Fruit fly (Drosophila melanogaster) whole organism, embryonic: ENCODE results near the gene Dok.
A peak's percentile ranks its signal among the peaks of the same experiment; 100 is the strongest.

Experiments used
- Atf-2 ChIP-seq: fragments of 200-800 bp; sonication (Bioruptor generic); optimal IDR thresholded peaks from 2 replicates; lab custom pipeline; 2016; ENCODE audit warnings: missing biosample characterization, missing genetic modification characterization
- Bgb ChIP-seq: fragments of 200-800 bp; sonication (Bioruptor generic); IDR thresholded peaks from 2 replicates; pipeline ENCODE4 v1.3.6; 2022; ENCODE audit warnings: missing biosample characterization, missing genetic modification characterization; ENCODE audit not compliant: partially characterized antibody
- CG10654 ChIP-seq: fragments of 200-800 bp; sonication (Bioruptor generic); optimal IDR thresholded peaks from 2 replicates; lab custom pipeline; 2016; ENCODE audit warnings: missing biosample characterization, missing genetic modification characterization
- CG11504 ChIP-seq: fragments of 200-800 bp; sonication (Bioruptor generic); optimal IDR thresholded peaks from 3 replicates; lab custom pipeline; 2019; ENCODE audit warnings: missing biosample characterization, mild to moderate bottlenecking, missing genetic modification characterization, moderate library complexity
- CG12155 ChIP-seq: fragments of 200-800 bp; sonication (Bioruptor generic); optimal IDR thresholded peaks from 3 replicates; lab custom pipeline; 2016; ENCODE audit warnings: missing biosample characterization, missing genetic modification characterization
- CG13624 ChIP-seq: fragments of 200-800 bp; sonication (Bioruptor generic); optimal IDR thresholded peaks from 2 replicates; lab custom pipeline; 2016; ENCODE audit warnings: missing biosample characterization, missing genetic modification characterization
- CG13894 ChIP-seq: fragments of 200-800 bp; sonication (Bioruptor generic); optimal IDR thresholded peaks from 3 replicates; lab custom pipeline; 2018; ENCODE audit warnings: missing biosample characterization, mild to moderate bottlenecking, missing genetic modification characterization, moderate library complexity
- CG14050 ChIP-seq: fragments of 200-800 bp; sonication (Bioruptor generic); IDR thresholded peaks from 3 replicates; pipeline ENCODE4 v1.3.6; 2022; ENCODE audit warnings: missing biosample characterization, missing genetic modification characterization
- CG15011 ChIP-seq: fragments of 200-800 bp; sonication (Bioruptor generic); optimal IDR thresholded peaks from 3 replicates; lab custom pipeline; 2018; ENCODE audit warnings: missing biosample characterization, mild to moderate bottlenecking, missing genetic modification characterization
- CG18476 ChIP-seq: fragments of 200-800 bp; sonication (Bioruptor generic); optimal IDR thresholded peaks from 2 replicates; lab custom pipeline; 2016; ENCODE audit warnings: missing biosample characterization, mild to moderate bottlenecking, missing genetic modification characterization
- CG3163 ChIP-seq: fragments of 200-800 bp; sonication (Bioruptor generic); optimal IDR thresholded peaks from 3 replicates; lab custom pipeline; 2016; ENCODE audit warnings: missing biosample characterization, missing genetic modification characterization
- CG32532 ChIP-seq: fragments of 200-800 bp; sonication (Bioruptor generic); IDR thresholded peaks from 2 replicates; pipeline ENCODE4 v1.3.6; 2022; ENCODE audit warnings: missing biosample characterization, missing genetic modification characterization
- CG3281 ChIP-seq: fragments of 200-800 bp; sonication (Bioruptor generic); optimal IDR thresholded peaks from 3 replicates; lab custom pipeline; 2017; ENCODE audit warnings: missing biosample characterization, mild to moderate bottlenecking, missing genetic modification characterization
- CG6654 ChIP-seq: fragments of 200-800 bp; sonication (Bioruptor generic); optimal IDR thresholded peaks from 2 replicates; lab custom pipeline; 2017; ENCODE audit warnings: missing biosample characterization, mild to moderate bottlenecking, missing genetic modification characterization
- CG7786 ChIP-seq: fragments of 200-800 bp; sonication (Bioruptor generic); optimal IDR thresholded peaks from 2 replicates; lab custom pipeline; 2016; ENCODE audit warnings: missing biosample characterization, missing genetic modification characterization
- CG9932 ChIP-seq: fragments of 200-800 bp; sonication (Bioruptor generic); IDR thresholded peaks from 2 replicates; pipeline ENCODE4 v1.3.6; 2022; ENCODE audit warnings: missing biosample characterization, missing genetic modification characterization
- Camta ChIP-seq: fragments of 200-800 bp; sonication (Bioruptor generic); optimal IDR thresholded peaks from 2 replicates; lab custom pipeline; 2016; ENCODE audit warnings: missing biosample characterization, missing genetic modification characterization
- CoRest ChIP-seq: fragments of 200-800 bp; sonication (Bioruptor generic); optimal IDR thresholded peaks from 3 replicates; lab custom pipeline; 2018; ENCODE audit warnings: missing biosample characterization, mild to moderate bottlenecking, missing genetic modification characterization, moderate library complexity
- Dip3 ChIP-seq: fragments of 200-800 bp; sonication (Bioruptor generic); optimal IDR thresholded peaks from 3 replicates; lab custom pipeline; 2016; ENCODE audit warnings: missing biosample characterization, missing genetic modification characterization
- Ets65A ChIP-seq: fragments of 200-800 bp; sonication (Bioruptor generic); peaks from one replicate; lab custom pipeline; 2016; ENCODE audit warnings: missing biosample characterization, missing genetic modification characterization
- Gug ChIP-seq: fragments of 200-800 bp; sonication (Bioruptor generic); IDR thresholded peaks from 4 replicates; pipeline ENCODE4 v1.3.6; 2022; ENCODE audit warnings: missing biosample characterization, missing genetic modification characterization
- Hand ChIP-seq: fragments of 200-800 bp; sonication (Bioruptor generic); optimal IDR thresholded peaks from 2 replicates; lab custom pipeline; 2017; ENCODE audit warnings: mild to moderate bottlenecking, missing biosample characterization, missing genetic modification reagents, missing genetic modification characterization
- Hmr ChIP-seq: fragments of 200-800 bp; sonication (Bioruptor generic); optimal IDR thresholded peaks from 3 replicates; lab custom pipeline; 2017; ENCODE audit warnings: mild to moderate bottlenecking, missing biosample characterization, missing genetic modification reagents, missing genetic modification characterization
- Kr ChIP-seq: fragments of 200-800 bp; sonication (Bioruptor generic); optimal IDR thresholded peaks from 2 replicates; lab custom pipeline; 2017; ENCODE audit warnings: missing biosample characterization, mild to moderate bottlenecking, missing genetic modification characterization
- Med ChIP-seq: fragments of 200-800 bp; sonication (Bioruptor generic); peaks from one replicate; lab custom pipeline; 2016; ENCODE audit warnings: missing biosample characterization, missing genetic modification characterization, mild to moderate bottlenecking, inconsistent platforms, moderate library complexity
- Myb ChIP-seq: fragments of 200-800 bp; sonication (Bioruptor generic); optimal IDR thresholded peaks from 2 replicates; lab custom pipeline; 2016; ENCODE audit warnings: missing biosample characterization, missing genetic modification characterization
- Ptx1 ChIP-seq: fragments of 200-800 bp; sonication (Bioruptor generic); IDR thresholded peaks from 2 replicates; pipeline ENCODE4 v1.3.6; 2022; ENCODE audit warnings: missing biosample characterization, missing genetic modification characterization
- Rfx ChIP-seq: fragments of 200-800 bp; sonication (Bioruptor generic); IDR thresholded peaks from 2 replicates; pipeline ENCODE4 v1.3.6; 2022; ENCODE audit warnings: missing biosample characterization, missing genetic modification characterization
- Taf1 ChIP-seq: fragments of 200-800 bp; sonication (Bioruptor generic); IDR thresholded peaks from 2 replicates; pipeline ENCODE4 v1.3.6; 2022; ENCODE audit warnings: missing biosample characterization, missing genetic modification characterization
- Xrp1 ChIP-seq: fragments of 200-800 bp; sonication (Bioruptor generic); IDR thresholded peaks from 2 replicates; pipeline ENCODE4 v1.3.6; 2022; ENCODE audit warnings: missing biosample characterization, missing genetic modification characterization
- YL-1 ChIP-seq: fragments of 200-800 bp; sonication (Bioruptor generic); optimal IDR thresholded peaks from 3 replicates; lab custom pipeline; 2017; ENCODE audit warnings: missing biosample characterization, mild to moderate bottlenecking, missing genetic modification characterization
- ci ChIP-seq: fragments of 200-800 bp; sonication (Bioruptor generic); IDR thresholded peaks from 3 replicates; pipeline ENCODE4 v1.3.6; 2022; ENCODE audit warnings: missing biosample characterization, missing genetic modification characterization
- dpn ChIP-seq, 2 experiments: fragments of 200-800 bp; sonication (Bioruptor generic); optimal IDR thresholded peaks; 3 replicates each; lab custom pipeline; 2016; ENCODE audit warnings: missing biosample characterization in 2 of 2, missing genetic modification characterization in 2 of 2
- dysf ChIP-seq: fragments of 200-800 bp; sonication (Bioruptor generic); IDR thresholded peaks from 3 replicates; pipeline ENCODE4 v1.3.6; 2022; ENCODE audit warnings: missing biosample characterization, missing genetic modification characterization
- ems ChIP-seq: fragments of 200-800 bp; sonication (Bioruptor generic); optimal IDR thresholded peaks from 3 replicates; lab custom pipeline; 2016; ENCODE audit warnings: missing biosample characterization, missing genetic modification characterization
- eyg ChIP-seq: fragments of 200-800 bp; sonication (Bioruptor generic); optimal IDR thresholded peaks from 3 replicates; lab custom pipeline; 2016; ENCODE audit warnings: missing biosample characterization, missing genetic modification characterization
- fu2 ChIP-seq: fragments of 200-800 bp; sonication (Bioruptor generic); optimal IDR thresholded peaks from 2 replicates; lab custom pipeline; 2016; ENCODE audit warnings: missing biosample characterization, missing genetic modification characterization
- gro ChIP-seq: fragments of 200-800 bp; sonication (Bioruptor generic); optimal IDR thresholded peaks from 2 replicates; lab custom pipeline; 2016; ENCODE audit warnings: missing biosample characterization, missing genetic modification characterization
- her ChIP-seq: fragments of 200-800 bp; sonication (Bioruptor generic); optimal IDR thresholded peaks from 2 replicates; lab custom pipeline; 2016; ENCODE audit warnings: missing biosample characterization, missing genetic modification characterization
- salm ChIP-seq: fragments of 200-800 bp; sonication (Bioruptor generic); optimal IDR thresholded peaks from 2 replicates; lab custom pipeline; 2018; ENCODE audit warnings: missing biosample characterization, mild to moderate bottlenecking, missing genetic modification characterization
- slbo ChIP-seq: fragments of 200-800 bp; sonication (Bioruptor generic); IDR thresholded peaks from 2 replicates; pipeline ENCODE4 v1.3.6; 2022; ENCODE audit warnings: missing biosample characterization, missing genetic modification characterization
- slou ChIP-seq: fragments of 200-800 bp; sonication (Bioruptor generic); optimal IDR thresholded peaks from 3 replicates; lab custom pipeline; 2016; ENCODE audit warnings: missing biosample characterization, missing genetic modification characterization
- sqz ChIP-seq: fragments of 200-800 bp; sonication (Bioruptor generic); optimal IDR thresholded peaks from 3 replicates; lab custom pipeline; 2018; ENCODE audit warnings: missing biosample characterization, mild to moderate bottlenecking, missing genetic modification characterization
- stwl ChIP-seq: fragments of 200-800 bp; sonication (Bioruptor generic); optimal IDR thresholded peaks from 3 replicates; lab custom pipeline; 2018; ENCODE audit warnings: missing biosample characterization, mild to moderate bottlenecking, missing genetic modification characterization, moderate library complexity
- tio ChIP-seq: fragments of 200-800 bp; sonication (Bioruptor generic); optimal IDR thresholded peaks from 2 replicates; lab custom pipeline; 2017; ENCODE audit warnings: missing biosample characterization, missing genetic modification characterization, inconsistent platforms
- tx ChIP-seq: fragments of 200-800 bp; sonication (Bioruptor generic); optimal IDR thresholded peaks from 2 replicates; lab custom pipeline; 2016; ENCODE audit warnings: missing biosample characterization, missing genetic modification characterization
- vnd ChIP-seq: fragments of 200-800 bp; sonication (Bioruptor generic); IDR thresholded peaks from 3 replicates; pipeline ENCODE4 v1.3.6; 2022; ENCODE audit warnings: missing biosample characterization, missing genetic modification characterization; ENCODE audit not compliant: partially characterized antibody
- zf30C ChIP-seq: fragments of 200-800 bp; sonication (Bioruptor generic); optimal IDR thresholded peaks from 3 replicates; lab custom pipeline; 2018; ENCODE audit warnings: missing biosample characterization, mild to moderate bottlenecking, missing genetic modification characterization
- zfh1 ChIP-seq: fragments of 200-800 bp; sonication (Bioruptor generic); IDR thresholded peaks from 3 replicates; pipeline ENCODE4 v1.3.6; 2022; ENCODE audit warnings: missing biosample characterization, missing genetic modification characterization

Gene Dok

dm6 chrX:7333858-7334800 lies 10.1 kb downstream of the Dok start (continued):
- TF ChIP-seq CG6654 (GFP tag; lab: Kevin White, UChicago) (peak; percentile 74), salm (no peak), slou (GFP tag; lab: Kevin White, UChicago) (peak; percentile 61), gro (GFP tag; lab: Kevin White, UChicago) (peak; percentile 23), zf30C (GFP tag; lab: Kevin White, UChicago) (peak; percentile 67), Hand (GFP tag; lab: Kevin White, UChicago) (no peak), tio (GFP tag; lab: Kevin White, UChicago) (peak; percentile 25), Rfx (peak; percentile 66), her (GFP tag; lab: Kevin White, UChicago) (peak; percentile 50), CG3281 (GFP tag; lab: Kevin White, UChicago) (peak; percentile 69), Kr (GFP tag; lab: Kevin White, UChicago) (peak; percentile 59), CG14050 (GFP tag; lab: Robert Waterston, UW) (no peak), Ptx1 (GFP tag; lab: Robert Waterston, UW) (0 out of 2 replicates have a peak, but pooled peaks have one; percentile 8), tx (peak; percentile 62), sqz (peak; percentile 38), CoRest (tag; lab: Kevin White, UChicago) (peak; percentile 23), CG10654 (GFP tag; lab: Kevin White, UChicago) (no peak), stwl (no peak), Ets65A (peak; percentile 73), vnd (no peak), eyg (GFP tag; lab: Kevin White, UChicago) (peak; percentile 47), CG12155 (GFP tag; lab: Kevin White, UChicago) (peak; percentile 50), ci (GFP tag; lab: Robert Waterston, UW) (no peak), CG15011 (GFP tag; lab: Kevin White, UChicago) (peak; percentile 11), Taf1 (GFP tag; lab: Robert Waterston, UW) (0 out of 2 replicates have a peak, but pooled peaks have one; percentile 10), Dip3 (peak; percentile 58), CG32532 (GFP tag; lab: Robert Waterston, UW) (peak; percentile 57), Myb (GFP tag; lab: Kevin White, UChicago) (peak; percentile 43), CG11504 (tag; lab: Kevin White, UChicago) (no peak), CG7786 (GFP tag; lab: Kevin White, UChicago) (peak; percentile 62), dpn (GFP tag; optimal IDR thresholded peaks at IDR 0.05; lab: Kevin White, UChicago) (peak; percentile 30 to 66), ems (GFP tag; lab: Kevin White, UChicago) (peak; percentile 7), Gug (GFP tag; lab: Robert Waterston, UW) (peak; percentile 12; the same call in 1 of the 4 replicates), Camta (peak; percentile 2), CG13894 (tag; lab: Kevin White, UChicago) (no peak), zfh1 (GFP tag; lab: Robert Waterston, UW) (peak; percentile 41; the same call in 1 of the 3 replicates), Xrp1 (peak; percentile 23; the same call in 1 of the 2 replicates), Med (GFP tag; lab: Kevin White, UChicago) (peak; percentile 84), slbo (GFP tag; lab: Robert Waterston, UW) (peak; percentile 70), YL-1 (GFP tag; lab: Kevin White, UChicago) (no peak), Hmr (GFP tag; lab: Kevin White, UChicago) (peak; percentile 67), Bgb (GFP tag; lab: Robert Waterston, UW) (no peak), CG3163 (peak; percentile 9), dysf (GFP tag; lab: Robert Waterston, UW) (peak; percentile 59; the same call in 2 of the 3 replicates), CG9932 (GFP tag; lab: Robert Waterston, UW) (peak; percentile 81), CG13624 (GFP tag; lab: Kevin White, UChicago) (peak; percentile 26), CG18476 (peak; percentile 16), Atf-2 (GFP tag; lab: Kevin White, UChicago) (peak; percentile 47), fu2 (GFP tag; lab: Kevin White, UChicago) (peak; percentile 62)
